Fruit fly (Drosophila melanogaster): Measurements from ENCODE around the gene CG43091.

The CG43091 gene

dm6 chr3R:22726031-22726770 lies 42.3 kb downstream of the CG43091 start, which contains the start of gene RNF220 (continued):
- peak; percentile 97 for TF ChIP-seq CG9437 (GFP tag; optimal IDR thresholded peaks at IDR 0.05)
- TF ChIP-seq HLHmδ (GFP tag; optimal IDR thresholded peaks at IDR 0.05) = no peak
- no peak for TF ChIP-seq odd (GFP tag; optimal IDR thresholded peaks at IDR 0.05)
- no peak for TF ChIP-seq CG10654 (GFP tag; optimal IDR thresholded peaks at IDR 0.05)
- 0 out of 2 replicates have a peak, but pooled peaks have one; percentile 4 for TF ChIP-seq CG14441 (GFP tag; IDR thresholded peaks at IDR 0.05)
- no peak for TF ChIP-seq CrebB (tag; optimal IDR thresholded peaks at IDR 0.05)
- no peak for TF ChIP-seq CG2889 (GFP tag; IDR thresholded peaks at IDR 0.05)
- TF ChIP-seq CG8478 (optimal IDR thresholded peaks at IDR 0.05) = no peak
- no peak for TF ChIP-seq lilli (GFP tag; optimal IDR thresholded peaks at IDR 0.05)
- TF ChIP-seq CG17612 (GFP tag; IDR thresholded peaks at IDR 0.05) = no peak
- TF ChIP-seq CG6813 (GFP tag; optimal IDR thresholded peaks at IDR 0.05) = no peak
- no peak for TF ChIP-seq ro (GFP tag; IDR thresholded peaks at IDR 0.05)
- peak; percentile 46 for TF ChIP-seq phol (tag; optimal IDR thresholded peaks at IDR 0.05)
- peak; percentile 93 for TF ChIP-seq CG3995 (GFP tag; optimal IDR thresholded peaks at IDR 0.05)
- TF ChIP-seq CG3726 (GFP tag; IDR thresholded peaks at IDR 0.05) = no peak
- no peak for TF ChIP-seq CG4707 (GFP tag; optimal IDR thresholded peaks at IDR 0.05)
- TF ChIP-seq CG16863 (GFP tag; optimal IDR thresholded peaks at IDR 0.05) = no peak
- TF ChIP-seq CG7556 (GFP tag; optimal IDR thresholded peaks at IDR 0.05) = no peak
- peak; percentile 50 for TF ChIP-seq unc-4 (GFP tag; IDR thresholded peaks at IDR 0.05; ENCODE audit: partially characterized antibody)
- TF ChIP-seq Antp (GFP tag; optimal IDR thresholded peaks at IDR 0.05) = no peak
- TF ChIP-seq CG32532 (GFP tag; IDR thresholded peaks at IDR 0.05) = no peak; the same call in 1 of the 2 replicates
- TF ChIP-seq vnd (GFP tag; IDR thresholded peaks at IDR 0.05; ENCODE audit: partially characterized antibody) = peak; percentile 11
- no peak for TF ChIP-seq lmd (GFP tag; IDR thresholded peaks at IDR 0.05)
- no peak for TF ChIP-seq gce (GFP tag; IDR thresholded peaks at IDR 0.05)
- TF ChIP-seq lola (GFP tag; optimal IDR thresholded peaks at IDR 0.05) = peak in 1 of 3 experiments; percentile 16
- no peak for TF ChIP-seq Hmx (GFP tag; optimal IDR thresholded peaks at IDR 0.05)
- no peak for TF ChIP-seq CG11723 (GFP tag; optimal IDR thresholded peaks at IDR 0.05)
- TF ChIP-seq pho (GFP tag; optimal IDR thresholded peaks at IDR 0.05) = no peak
- no peak for TF ChIP-seq TFAM (GFP tag; optimal IDR thresholded peaks at IDR 0.05)
- no peak for TF ChIP-seq CG12071 (GFP tag; optimal IDR thresholded peaks at IDR 0.05)
- TF ChIP-seq CG18764 (GFP tag; optimal IDR thresholded peaks at IDR 0.05) = no peak
- no peak for TF ChIP-seq pum (GFP tag; optimal IDR thresholded peaks at IDR 0.05)
- no peak for TF ChIP-seq pros (GFP tag; optimal IDR thresholded peaks at IDR 0.05)
- TF ChIP-seq CG7963 (GFP tag; IDR thresholded peaks at IDR 0.05; ENCODE audit: partially characterized antibody) = peak; percentile 61; the same call in 2 of the 3 replicates
- TF ChIP-seq btn (GFP tag; optimal IDR thresholded peaks at IDR 0.05) = no peak
- TF ChIP-seq CG11560 (tag; IDR thresholded peaks at IDR 0.05) = no peak
- TF ChIP-seq NfI (GFP tag; optimal IDR thresholded peaks at IDR 0.05) = no peak
- no peak; the same call in 1 of the 2 replicates for TF ChIP-seq tna (GFP tag; IDR thresholded peaks at IDR 0.05; ENCODE audit: partially characterized antibody)
- TF ChIP-seq CG1603 (tag; optimal IDR thresholded peaks at IDR 0.05) = peak; percentile 41
- no peak for TF ChIP-seq wek (GFP tag; optimal IDR thresholded peaks at IDR 0.05)
- TF ChIP-seq lov (optimal IDR thresholded peaks at IDR 0.05) = no peak
- no peak for TF ChIP-seq lov (GFP tag; IDR thresholded peaks at IDR 0.05)
- no peak for TF ChIP-seq ttk (GFP tag; IDR thresholded peaks at IDR 0.05)
- TF ChIP-seq B-H1 (GFP tag; IDR thresholded peaks at IDR 0.05) = no peak
- TF ChIP-seq Abd-B (GFP tag; optimal IDR thresholded peaks at IDR 0.05) = no peak
- TF ChIP-seq ftz-f1 (GFP tag; optimal IDR thresholded peaks at IDR 0.05) = no peak
- no peak for TF ChIP-seq corto (GFP tag; optimal IDR thresholded peaks at IDR 0.05)
- peak; percentile 82 for TF ChIP-seq amos (GFP tag; IDR thresholded peaks at IDR 0.05; ENCODE audit: partially characterized antibody)
- peak; percentile 46 for TF ChIP-seq CG2116 (GFP tag; optimal IDR thresholded peaks at IDR 0.05)
- TF ChIP-seq dmrt11E (tag; optimal IDR thresholded peaks at IDR 0.05) = no peak

Measured in whole organism, embryonic.